Worm (Caenorhabditis elegans): ENCODE measurements around the gene erl-1.

ce11 chrIV:12268272-12269045 lies 19.3 kb upstream of the erl-1 start, which contains the start of the genes ppm-1.H and rpl-34:
- TF ChIP-seq tbx-11 (GFP tag; IDR thresholded peaks at IDR 0.05) (no peak), sea-1 (GFP tag; conservative IDR thresholded peaks at IDR 0.05) (no peak), scrt-1 (GFP tag; IDR thresholded peaks at IDR 0.05) (no peak), ets-7 (tag; optimal IDR thresholded peaks at IDR 0.05) (no peak)
